Worm (Caenorhabditis elegans): Measurements from ENCODE around the gene C04A11.1.

Gene C04A11.1

ce11 chrX:13653573-13653972, 6.7 kb upstream of the C04A11.1 start:
- no peak for TF ChIP-seq nhr-10 (tag; optimal IDR thresholded peaks at IDR 0.05)
- TF ChIP-seq madf-5 (GFP tag; IDR thresholded peaks at IDR 0.05) = peak; percentile 44 to 57; a peak in 2 of 4 replicates
- no peak for TF ChIP-seq attf-4 (tag; optimal IDR thresholded peaks at IDR 0.05)
- TF ChIP-seq unc-62 (GFP tag; optimal IDR thresholded peaks at IDR 0.05 in 1 of 2) = no peak
- no peak for TF ChIP-seq unc-62 (tag; optimal IDR thresholded peaks at IDR 0.05)
- TF ChIP-seq zip-11 (GFP tag; IDR thresholded peaks at IDR 0.05) = no peak
- TF ChIP-seq daf-16 (GFP tag; optimal IDR thresholded peaks at IDR 0.05) = peak; percentile 26 to 74
- TF ChIP-seq daf-16 (tag; optimal IDR thresholded peaks at IDR 0.05) = no peak
- TF ChIP-seq nhr-111 (GFP tag; optimal IDR thresholded peaks at IDR 0.05) = no peak
- no peak for TF ChIP-seq dpl-1 (GFP tag; optimal IDR thresholded peaks at IDR 0.05)
- TF ChIP-seq zip-2 (tag; optimal IDR thresholded peaks at IDR 0.05) = peak; percentile 13
- TF ChIP-seq snpc-1.2 (GFP tag; IDR thresholded peaks at IDR 0.05) = peak; percentile 83
- no peak for TF ChIP-seq mxl-2 (GFP tag; conservative IDR thresholded peaks at IDR 0.05)
- no peak for TF ChIP-seq cey-2 (tag; optimal IDR thresholded peaks at IDR 0.05; ENCODE audit: borderline replicate concordance, insufficient read depth)
- no peak for TF ChIP-seq pqm-1 (tag; optimal IDR thresholded peaks at IDR 0.05)
- no peak for TF ChIP-seq mdl-1 (tag; optimal IDR thresholded peaks at IDR 0.05)
- TF ChIP-seq arid-1 (GFP tag; conservative IDR thresholded peaks at IDR 0.05) = peak; percentile 82
- TF ChIP-seq fkh-10 (GFP tag; optimal IDR thresholded peaks at IDR 0.05) = no peak
- no peak for TF ChIP-seq daf-12 (tag; optimal IDR thresholded peaks at IDR 0.05)
- TF ChIP-seq vab-7 (GFP tag; IDR thresholded peaks at IDR 0.05) = peak; percentile 67
- TF ChIP-seq egl-43 (GFP tag; IDR thresholded peaks at IDR 0.05) = peak; percentile 87
- peak; percentile 84 for TF ChIP-seq lim-7 (GFP tag; IDR thresholded peaks at IDR 0.05)
- TF ChIP-seq aly-2 (tag; optimal IDR thresholded peaks at IDR 0.05) = no peak
- peak; percentile 47 for TF ChIP-seq lir-3 (tag; optimal IDR thresholded peaks at IDR 0.05)
- no peak for TF ChIP-seq fos-1 (tag; optimal IDR thresholded peaks at IDR 0.05)
- TF ChIP-seq aha-1 (tag) = no peak
- no peak for TF ChIP-seq dmd-9 (GFP tag; IDR thresholded peaks at IDR 0.05)
- TF ChIP-seq nhr-237 (tag; optimal IDR thresholded peaks at IDR 0.05) = no peak
- no peak for TF ChIP-seq F10B5.3 (tag; optimal IDR thresholded peaks at IDR 0.05)
- TF ChIP-seq dmd-8 (GFP tag; IDR thresholded peaks at IDR 0.05) = peak; percentile 87
- no peak for TF ChIP-seq tag-97 (GFP tag; IDR thresholded peaks at IDR 0.05)
- peak; percentile 27 for TF ChIP-seq Y5F2A.4 (GFP tag; optimal IDR thresholded peaks at IDR 0.05)
- TF ChIP-seq nhr-6 (tag; optimal IDR thresholded peaks at IDR 0.05) = peak; percentile 14
- no peak for TF ChIP-seq R02D3.7 (tag; optimal IDR thresholded peaks at IDR 0.05)
- no peak for TF ChIP-seq zag-1 (tag; optimal IDR thresholded peaks at IDR 0.05)
- TF ChIP-seq ztf-11 (tag; optimal IDR thresholded peaks at IDR 0.05) = no peak
- TF ChIP-seq mes-2 (tag; optimal IDR thresholded peaks at IDR 0.05; ENCODE audit: poor library complexity, severe bottlenecking) = no peak
- TF ChIP-seq F37D6.2 (tag; optimal IDR thresholded peaks at IDR 0.05) = no peak
- no peak for TF ChIP-seq nhr-42 (GFP tag; IDR thresholded peaks at IDR 0.05)
- TF ChIP-seq lin-13 (GFP tag; optimal IDR thresholded peaks at IDR 0.05) = no peak
- no peak for TF ChIP-seq ceh-82 (tag; optimal IDR thresholded peaks at IDR 0.05)
- TF ChIP-seq hlh-11 (tag; optimal IDR thresholded peaks at IDR 0.05) = no peak
- TF ChIP-seq tra-1 (GFP tag; IDR thresholded peaks at IDR 0.05) = 0 out of 2 replicates have a peak, but pooled peaks have one; percentile 38
- TF ChIP-seq ceh-62 (tag; optimal IDR thresholded peaks at IDR 0.05) = no peak
- no peak for TF ChIP-seq set-16 (GFP tag; IDR thresholded peaks at IDR 0.05)
- TF ChIP-seq daf-8 (GFP tag; IDR thresholded peaks at IDR 0.05) = no peak
- no peak for TF ChIP-seq mxl-3 (GFP tag; optimal IDR thresholded peaks at IDR 0.05)
- TF ChIP-seq sdz-12 (GFP tag; optimal IDR thresholded peaks at IDR 0.05) = no peak
- TF ChIP-seq pha-4 (GFP tag; IDR thresholded peaks at IDR 0.05) = peak; percentile 70; the same call in 1 of the 2 replicates
- no peak for TF ChIP-seq pha-4 (tag; optimal IDR thresholded peaks at IDR 0.05)
- no peak for TF ChIP-seq jun-1 (tag; optimal IDR thresholded peaks at IDR 0.05)
- no peak for TF ChIP-seq ceh-32 (tag; optimal IDR thresholded peaks at IDR 0.05; ENCODE audit: poor library complexity)
- TF ChIP-seq mep-1 (tag; optimal IDR thresholded peaks at IDR 0.05) = peak; percentile 11
- no peak for TF ChIP-seq nhr-28 (tag; optimal IDR thresholded peaks at IDR 0.05)

Data from whole organism, L4 larva.